Fruit fly (Drosophila melanogaster) whole organism, adult: ENCODE results near the gene CG5021.

ENCODE experiments used
- CG12768 ChIP-seq: fragments of 200-800 bp; sonication (Bioruptor generic); optimal IDR thresholded peaks from 2 replicates; lab custom pipeline; 2017; ENCODE audit warnings: missing biosample characterization, missing genetic modification characterization, mild to moderate bottlenecking, moderate library complexity, missing genetic modification reagents
- CG5204 ChIP-seq: fragments of 200-800 bp; sonication (Bioruptor generic); optimal IDR thresholded peaks from 2 replicates; lab custom pipeline; 2016; ENCODE audit warnings: missing biosample characterization, missing genetic modification characterization
- Mnt ChIP-seq: fragments of 200-800 bp; sonication (Bioruptor generic); optimal IDR thresholded peaks from 2 replicates; lab custom pipeline; 2016; ENCODE audit warnings: missing biosample characterization, mild to moderate bottlenecking, missing genetic modification characterization
- cic ChIP-seq: fragments of 200-800 bp; sonication (Bioruptor generic); optimal IDR thresholded peaks from 2 replicates; lab custom pipeline; 2017; ENCODE audit warnings: missing biosample characterization, mild to moderate bottlenecking, missing genetic modification characterization, moderate library complexity
- pad ChIP-seq: fragments of 200-800 bp; sonication (Bioruptor generic); optimal IDR thresholded peaks from 3 replicates; lab custom pipeline; 2017; ENCODE audit warnings: missing biosample characterization, missing genetic modification characterization, mild to moderate bottlenecking, moderate library complexity, missing genetic modification reagents

DNA sequence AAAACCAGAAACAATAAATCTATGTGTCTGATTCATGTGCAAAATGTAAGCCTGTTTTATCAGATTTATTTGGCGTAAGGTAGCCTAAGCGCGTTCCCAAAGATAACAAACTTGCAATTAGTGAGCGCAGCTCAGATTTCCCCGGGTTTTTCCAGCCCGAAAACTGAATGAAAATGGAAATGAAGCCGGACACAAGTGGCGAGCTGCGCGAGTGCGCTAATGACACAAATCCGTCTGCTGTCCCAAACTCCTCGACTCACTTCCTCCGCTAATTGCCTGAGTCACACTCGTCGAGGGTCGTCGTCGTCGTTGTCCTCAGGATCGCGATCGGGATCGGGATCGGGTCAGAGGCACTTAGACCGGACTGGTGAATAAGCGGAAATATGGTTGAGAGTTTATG is 35.9 kb downstream of the CG5021 start:
- no peak for TF ChIP-seq CG5204 (GFP tag; lab: Kevin White, UChicago)
- no peak for TF ChIP-seq cic (GFP tag; lab: Kevin White, UChicago)
- no peak for TF ChIP-seq pad (GFP tag; lab: Kevin White, UChicago)
- no peak for TF ChIP-seq CG12768 (GFP tag; lab: Kevin White, UChicago)
- no peak for TF ChIP-seq Mnt
